Fruit fly (Drosophila melanogaster): ENCODE data around the gene CG1537.

dm6 chrX:11088778-11089340, 25.9 kb upstream of the CG1537 start, which contains the start of gene Vago:
- TF ChIP-seq sens-2 (GFP tag; IDR thresholded peaks at IDR 0.05) (no peak), pan (optimal IDR thresholded peaks at IDR 0.05) (no peak), pan (GFP tag; optimal IDR thresholded peaks at IDR 0.05 in 1 of 2, IDR thresholded peaks at IDR 0.05 in 1 of 2) (no peak), en (GFP tag; optimal IDR thresholded peaks at IDR 0.05) (no peak), CG8281 (tag; optimal IDR thresholded peaks at IDR 0.05) (no peak), Dll (GFP tag; IDR thresholded peaks at IDR 0.05; ENCODE audit: partially characterized antibody) (no peak), gsb-n (tag; optimal IDR thresholded peaks at IDR 0.05) (no peak), Dek (tag; optimal IDR thresholded peaks at IDR 0.05) (no peak), CG4707 (GFP tag; optimal IDR thresholded peaks at IDR 0.05) (no peak), GATAe (GFP tag; conservative IDR thresholded peaks at IDR 0.05) (no peak)
